Fruit fly (Drosophila melanogaster) whole organism: Measurements from ENCODE around the gene CG12012.

Experiments used
- pan ChIP-seq: fragments of >200 bp; optimal IDR thresholded peaks from 2 replicates; lab custom pipeline; 2017
- psq ChIP-seq: fragments of >200 bp; optimal IDR thresholded peaks from 2 replicates; lab custom pipeline; 2017
- usp ChIP-seq: fragments of >200 bp; optimal IDR thresholded peaks from 2 replicates; lab custom pipeline; 2017; ENCODE audit warnings: missing biosample characterization, missing genetic modification characterization, mixed read lengths

DNA sequence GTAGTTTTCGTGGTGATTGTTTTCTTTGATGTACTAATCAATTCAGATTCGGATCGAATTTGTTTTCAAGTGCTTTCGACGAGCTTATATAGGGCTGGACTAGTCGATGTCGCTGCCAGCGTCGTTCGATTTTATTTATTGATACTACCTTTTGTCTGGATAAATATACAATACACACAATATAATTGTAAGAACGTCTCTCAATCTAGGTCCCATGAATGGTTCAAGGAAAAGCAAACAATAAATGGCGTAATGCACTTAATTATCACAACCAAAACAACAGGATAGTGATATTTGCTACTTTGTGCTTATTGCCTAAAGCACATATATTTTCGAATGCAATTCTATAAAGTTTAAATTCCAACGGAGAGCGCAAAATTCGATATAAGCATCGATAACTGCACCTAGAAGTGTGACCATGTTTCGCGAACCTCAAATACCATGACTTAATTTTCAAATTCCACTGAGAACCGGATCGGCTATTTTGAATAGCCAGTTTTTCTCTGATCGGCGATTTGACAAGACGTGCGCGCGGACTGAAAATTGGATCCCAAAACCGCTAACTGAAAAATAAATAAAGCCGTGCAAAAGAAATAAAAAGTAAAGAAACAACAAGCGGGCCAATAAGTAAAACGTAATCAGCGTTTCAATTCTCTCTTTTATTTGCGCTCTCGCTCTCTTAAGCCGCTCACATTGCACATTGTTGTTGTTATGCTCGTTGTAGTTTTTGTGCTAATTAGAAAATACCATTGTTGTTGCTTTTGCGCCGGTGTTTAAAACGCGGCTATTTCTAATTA lies 40.0 kb upstream of the CG12012 start, which contains the start of the genes Drsl6 and kst:
- TF ChIP-seq psq (lab: Kevin White, UChicago) (no peak), usp (no peak), pan (lab: Kevin White, UChicago) (no peak)
